Fruit fly (Drosophila melanogaster) S2 (cell line): ENCODE results near the gene Axud1.

ENCODE experiments used
- CG8478 ChIP-seq: fragments of >200 bp; optimal IDR thresholded peaks from 2 replicates; lab custom pipeline; 2018
- CTCF ChIP-seq, 2 experiments: fragments of >200 bp; optimal IDR thresholded peaks; 2 replicates each; lab custom pipeline; 2018

- TF ChIP-seq CG8478 (no peak), CTCF (optimal IDR thresholded peaks at IDR 0.05; lab: Kevin White, UChicago) (no peak)
Observed at dm6 chr2L:2364200-2364754, 868 bp upstream of the Axud1 start.
